Worm (Caenorhabditis elegans): Measurements from ENCODE around the gene snpn-1.

DNA sequence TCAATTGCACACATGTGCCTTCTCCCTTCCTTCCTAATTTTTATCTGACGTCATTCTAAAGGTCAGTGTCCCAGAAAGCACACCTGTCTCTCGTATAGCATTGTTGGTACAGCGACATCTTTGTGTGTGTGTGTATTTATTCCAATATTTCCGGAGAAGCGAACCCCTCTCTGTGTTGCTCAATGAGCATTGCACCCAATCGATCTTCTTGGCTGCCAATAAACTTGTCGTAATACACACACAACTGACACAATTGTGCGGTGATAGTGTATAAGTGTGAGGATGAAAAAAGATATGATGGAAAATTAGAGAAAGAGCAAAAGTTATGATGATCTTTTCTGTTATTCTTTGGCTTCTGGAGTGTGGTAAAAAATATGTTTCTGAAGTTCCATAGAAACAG is 14.2 kb downstream of the snpn-1 start:
- no peak for TF ChIP-seq aly-1 (tag; optimal IDR thresholded peaks at IDR 0.05)
- no peak for TF ChIP-seq ama-1 (optimal IDR thresholded peaks at IDR 0.05)
- TF ChIP-seq scrt-1 (GFP tag; IDR thresholded peaks at IDR 0.05), result no peak
- TF ChIP-seq tra-4 (tag; optimal IDR thresholded peaks at IDR 0.05), result no peak
- no peak for TF ChIP-seq hnd-1 (tag; optimal IDR thresholded peaks at IDR 0.05)
